Fruit fly (Drosophila melanogaster): ENCODE measurements around the gene CG5746.

CG5746 gene

dm6 chr3R:24295556-24296465 is 52.8 kb downstream of the CG5746 start:
- TF ChIP-seq noc (tag; optimal IDR thresholded peaks at IDR 0.05): peak; percentile 84

- TF ChIP-seq noc (tag; optimal IDR thresholded peaks at IDR 0.05): no peak
Observed at dm6 chr3R:24294784-24295555, 53.6 kb downstream of the CG5746 start, which contains the start of gene crb. TSS of gene crb (plus strand) at chr3R:24295078.

dm6 chr3R:24294299-24294698 is 54.3 kb downstream of the CG5746 start, which contains the start of gene CG5715:
TSS of gene CG5715 (minus strand) at chr3R:24294399.
- no peak for TF ChIP-seq noc (tag; optimal IDR thresholded peaks at IDR 0.05)
